Worm (Caenorhabditis elegans) whole organism, L4 larva: ENCODE results near the gene rpa-1.
A peak's percentile ranks its signal among the peaks of the same experiment; 100 is the strongest.

Experiments
- F26F4.8 ChIP-seq: fragments of 200-800 bp; sonication (Bioruptor generic); conservative IDR thresholded peaks from 2 replicates; pipeline ENCODE4 v1.3.6; 2022; ENCODE audit warnings: missing genetic modification characterization, missing compliant biosample characterization
- F44E2.7 ChIP-seq: fragments of 200-800 bp; sonication (Bioruptor generic); IDR thresholded peaks from 2 replicates; pipeline ENCODE4 v2.1.2; 2022; ENCODE audit warnings: missing genetic modification characterization, missing compliant biosample characterization
- T20F7.1 ChIP-seq: fragments of 200-800 bp; sonication (Bioruptor generic); optimal IDR thresholded peaks from 2 replicates; lab custom pipeline; 2018; ENCODE audit warnings: mild to moderate bottlenecking, missing genetic modification characterization, missing compliant biosample characterization
- T26A8.4 ChIP-seq: fragments of 200-800 bp; sonication (Bioruptor generic); IDR thresholded peaks from 2 replicates; pipeline ENCODE4 v1.3.6; 2022; ENCODE audit warnings: missing genetic modification characterization, missing compliant biosample characterization
- Y105C5A.15 ChIP-seq: fragments of 200-800 bp; sonication (Bioruptor generic); IDR thresholded peaks from 2 replicates; pipeline ENCODE4 v1.3.6; 2022; ENCODE audit warnings: missing genetic modification characterization, missing compliant biosample characterization
- Y48G9A.11 ChIP-seq: fragments of 200-800 bp; sonication (Bioruptor generic); IDR thresholded peaks from 2 replicates; pipeline ENCODE4 v1.3.6; 2022; ENCODE audit warnings: missing genetic modification reagents, missing genetic modification characterization, missing compliant biosample characterization
- Y75B8A.6 ChIP-seq: fragments of 200-800 bp; sonication (Bioruptor generic); IDR thresholded peaks from 2 replicates; pipeline ENCODE4 v1.3.6; 2022; ENCODE audit warnings: missing genetic modification reagents, missing genetic modification characterization, missing compliant biosample characterization
- aha-1 ChIP-seq: fragments of 150-350 bp; peaks from one replicate; lab custom pipeline; 2014; ENCODE audit warnings: missing biosample characterization, missing genetic modification characterization
- ceh-32 ChIP-seq: sonication (generic microtip); optimal IDR thresholded peaks from 2 replicates; lab custom pipeline; 2016; ENCODE audit warnings: mild to moderate bottlenecking, missing genetic modification characterization, missing compliant biosample characterization; ENCODE audit not compliant: poor library complexity
- cey-2 ChIP-seq: sonication (generic microtip); optimal IDR thresholded peaks from 3 replicates; lab custom pipeline; 2017; ENCODE audit warnings: missing genetic modification characterization, mild to moderate bottlenecking, missing compliant biosample characterization, antibody characterized with exemption, borderline replicate concordance; ENCODE audit not compliant: insufficient read depth
- ctbp-1 ChIP-seq: fragments of 200-800 bp; sonication (Bioruptor generic); IDR thresholded peaks from 2 replicates; pipeline ENCODE4 v1.3.6; 2022; ENCODE audit warnings: missing genetic modification reagents, missing genetic modification characterization, missing compliant biosample characterization
- daf-16 ChIP-seq, 3 experiments: sonication (generic microtip); optimal IDR thresholded peaks; 2 replicates each; lab custom pipeline; 2016 to 2017; ENCODE audit warnings: missing genetic modification characterization in 3 of 3, missing genetic modification reagents in 3 of 3, mild to moderate bottlenecking in 2 of 3, missing compliant biosample characterization in 2 of 3, missing biosample characterization in 1 of 3, moderate library complexity in 1 of 3
- daf-19 ChIP-seq: fragments of 200-800 bp; sonication (Bioruptor generic); conservative IDR thresholded peaks from 2 replicates; pipeline ENCODE4 v1.3.6; 2022; ENCODE audit warnings: missing genetic modification characterization, missing compliant biosample characterization
- daf-8 ChIP-seq: fragments of 200-800 bp; sonication (Bioruptor generic); IDR thresholded peaks from 2 replicates; pipeline ENCODE4 v1.3.6; 2022; ENCODE audit warnings: missing genetic modification characterization, missing compliant biosample characterization
- dmd-6 ChIP-seq: fragments of 200-800 bp; sonication (Bioruptor generic); IDR thresholded peaks from 2 replicates; pipeline ENCODE4 v1.3.6; 2022; ENCODE audit warnings: missing genetic modification reagents, missing genetic modification characterization, missing compliant biosample characterization
- dpl-1 ChIP-seq: fragments of 150-350 bp; optimal IDR thresholded peaks from 2 replicates; lab custom pipeline; 2014; ENCODE audit warnings: missing biosample characterization, missing genetic modification reagents, missing genetic modification characterization
- duxl-1 ChIP-seq: sonication (generic microtip); optimal IDR thresholded peaks from 2 replicates; lab custom pipeline; 2016; ENCODE audit warnings: mild to moderate bottlenecking, missing genetic modification characterization, moderate library complexity, missing compliant biosample characterization; ENCODE audit not compliant: poor library complexity
- egl-43 ChIP-seq: fragments of 200-800 bp; sonication (Bioruptor generic); IDR thresholded peaks from 2 replicates; pipeline ENCODE4 v1.3.6; 2022; ENCODE audit warnings: missing genetic modification reagents, missing genetic modification characterization, missing compliant biosample characterization
- fkh-10 ChIP-seq: fragments of 150-350 bp; optimal IDR thresholded peaks from 2 replicates; lab custom pipeline; 2014; ENCODE audit warnings: missing biosample characterization, missing genetic modification reagents, missing genetic modification characterization
- fos-1 ChIP-seq: fragments of 150-350 bp; optimal IDR thresholded peaks from 2 replicates; lab custom pipeline; 2014; ENCODE audit warnings: missing biosample characterization, missing genetic modification characterization
- hlh-30 ChIP-seq: sonication (generic microtip); optimal IDR thresholded peaks from 2 replicates; lab custom pipeline; 2017; ENCODE audit warnings: antibody characterized with exemption, mild to moderate bottlenecking, missing genetic modification characterization, missing compliant biosample characterization; ENCODE audit not compliant: insufficient read depth
- lin-13 ChIP-seq: fragments of 150-350 bp; optimal IDR thresholded peaks from 2 replicates; lab custom pipeline; 2014; ENCODE audit warnings: missing biosample characterization, missing genetic modification reagents, missing genetic modification characterization
- lin-15B ChIP-seq: fragments of 150-350 bp; sonication (generic microtip); optimal IDR thresholded peaks from 3 replicates; lab custom pipeline; 2014; ENCODE audit warnings: missing biosample characterization, missing genetic modification characterization
- lin-29 ChIP-seq: fragments of 200-800 bp; sonication (Bioruptor generic); IDR thresholded peaks from 2 replicates; pipeline ENCODE4 v1.3.6; 2022; ENCODE audit warnings: missing genetic modification reagents, missing genetic modification characterization, missing compliant biosample characterization
- lin-38 ChIP-seq: fragments of 200-800 bp; sonication (Bioruptor generic); IDR thresholded peaks from 2 replicates; pipeline ENCODE4 v1.3.6; 2022; ENCODE audit warnings: missing genetic modification reagents, missing genetic modification characterization, missing compliant biosample characterization
- lin-39 ChIP-seq: fragments of 150-350 bp; optimal IDR thresholded peaks from 2 replicates; lab custom pipeline; 2014; ENCODE audit warnings: missing biosample characterization, missing genetic modification reagents, missing genetic modification characterization
- lsy-2 ChIP-seq, 2 experiments: fragments of 150-350 bp in 1 of 2; sonication (generic microtip) in 1 of 2; optimal IDR thresholded peaks; 2 replicates each; lab custom pipeline; 2014 to 2017; ENCODE audit warnings: missing biosample characterization in 2 of 2, missing genetic modification characterization in 2 of 2
- madf-5 ChIP-seq, 2 experiments: fragments of 200-800 bp; sonication (Bioruptor generic); IDR thresholded peaks; 2 replicates each; pipeline ENCODE4 v1.3.6; 2022; ENCODE audit warnings: missing compliant biosample characterization in 2 of 2, missing genetic modification characterization in 2 of 2
- mep-1 ChIP-seq: fragments of 150-350 bp; sonication (generic microtip); optimal IDR thresholded peaks from 3 replicates; lab custom pipeline; 2014; ENCODE audit warnings: missing biosample characterization, missing genetic modification characterization
- mes-2 ChIP-seq: sonication (generic microtip); optimal IDR thresholded peaks from 2 replicates; lab custom pipeline; 2016; ENCODE audit warnings: missing genotype, mild to moderate bottlenecking, missing genetic modification characterization, missing compliant biosample characterization; ENCODE audit not compliant: poor library complexity, severe bottlenecking
- mxl-3 ChIP-seq: fragments of 200-800 bp; sonication (Bioruptor generic); optimal IDR thresholded peaks from 2 replicates; lab custom pipeline; 2018; ENCODE audit warnings: mild to moderate bottlenecking, missing genetic modification characterization, missing compliant biosample characterization
- nhr-102 ChIP-seq: sonication (generic microtip); optimal IDR thresholded peaks from 2 replicates; lab custom pipeline; 2016; ENCODE audit warnings: mild to moderate bottlenecking, missing genetic modification characterization, moderate library complexity, missing compliant biosample characterization
- nhr-111 ChIP-seq: fragments of 200-800 bp; sonication (Bioruptor generic); optimal IDR thresholded peaks from 2 replicates; lab custom pipeline; 2018; ENCODE audit warnings: mild to moderate bottlenecking, missing genetic modification characterization, missing compliant biosample characterization
- nhr-42 ChIP-seq: fragments of 200-800 bp; sonication (Bioruptor generic); IDR thresholded peaks from 2 replicates; pipeline ENCODE4 v1.3.6; 2022; ENCODE audit warnings: missing genetic modification characterization, missing compliant biosample characterization
- nhr-6 ChIP-seq: fragments of 150-350 bp; optimal IDR thresholded peaks from 2 replicates; lab custom pipeline; 2014; ENCODE audit warnings: missing biosample characterization, missing genetic modification characterization
- nhr-76 ChIP-seq: fragments of 150-350 bp; optimal IDR thresholded peaks from 2 replicates; lab custom pipeline; 2014; ENCODE audit warnings: missing biosample characterization, missing genetic modification characterization
- php-3 ChIP-seq: fragments of 200-800 bp; sonication (Bioruptor generic); IDR thresholded peaks from 2 replicates; pipeline ENCODE4 v1.3.6; 2022; ENCODE audit warnings: missing genetic modification reagents, missing genetic modification characterization, missing compliant biosample characterization
- unc-62 ChIP-seq, 3 experiments: fragments of 150-350 bp in 1 of 3; sonication (generic microtip); optimal IDR thresholded peaks in 2 of 3; peaks in 1 of 3; 1 replicate in 1 of 3; 2 replicates in 2 of 3; lab custom pipeline; 2014 to 2017; ENCODE audit warnings: missing biosample characterization in 3 of 3, missing genetic modification characterization in 3 of 3, missing genetic modification reagents in 3 of 3, missing genotype in 1 of 3
- zag-1 ChIP-seq: fragments of 150-350 bp; optimal IDR thresholded peaks from 2 replicates; lab custom pipeline; 2014; ENCODE audit warnings: missing biosample characterization, missing genetic modification characterization
- ztf-11 ChIP-seq: fragments of 150-350 bp; optimal IDR thresholded peaks from 2 replicates; lab custom pipeline; 2014; ENCODE audit warnings: missing biosample characterization, missing genetic modification characterization

Gene rpa-1

ce11 chrII:7697156-7697555 is 32.8 kb downstream of the rpa-1 start:
- TF ChIP-seq unc-62 (GFP tag; optimal IDR thresholded peaks at IDR 0.05 in 1 of 2; lab: Kevin White, UChicago) (peak in 1 of 2 experiments; percentile 95), unc-62 (tag; optimal IDR thresholded peaks at IDR 0.05; lab: Kevin White, UChicago) (no peak), daf-19 (GFP tag; lab: Robert Waterston, UW) (no peak), Y48G9A.11 (no peak), daf-8 (no peak)
- TF ChIP-seq, all 104 proteins: peak for 1

ce11 chrII:7698406-7698805 is 34.0 kb downstream of the rpa-1 start, which contains the start of gene B0495.5:
B0495.5 (minus strand) TSS chrII:7698506.
- TF ChIP-seq unc-62 (GFP tag; optimal IDR thresholded peaks at IDR 0.05 in 1 of 2; lab: Kevin White, UChicago) (peak in 1 of 2 experiments; percentile 1), unc-62 (tag; optimal IDR thresholded peaks at IDR 0.05; lab: Kevin White, UChicago) (no peak), mxl-3 (no peak)

ce11 chrII:7699009-7699408 is 34.6 kb downstream of the rpa-1 start, which contains the start of the genes moa-2 and cdk-11.1:
moa-2 (minus strand) TSS chrII:7699033.
cdk-11.1 (plus strand) TSS chrII:7699235.
- TF ChIP-seq daf-16 (GFP tag; optimal IDR thresholded peaks at IDR 0.05; lab: Kevin White, UChicago) (no peak), daf-16 (tag; optimal IDR thresholded peaks at IDR 0.05; lab: Kevin White, UChicago) (peak; percentile 5), mes-2 (tag; lab: Kevin White, UChicago) (peak; percentile 61), lin-13 (GFP tag; lab: Kevin White, UChicago) (no peak), lin-38 (GFP tag; lab: Robert Waterston, UW) (no peak), hlh-30 (tag; lab: Kevin White, UChicago) (peak; percentile 69), F44E2.7 (GFP tag; lab: Robert Waterston, UW) (no peak), ceh-32 (tag; lab: Kevin White, UChicago) (no peak), lsy-2 (tag; optimal IDR thresholded peaks at IDR 0.05; lab: Kevin White, UChicago) (peak in 1 of 2 experiments; percentile 97), lin-39 (tag; lab: Kevin White, UChicago) (no peak), lin-29 (GFP tag; lab: Robert Waterston, UW) (no peak), ztf-11 (tag; lab: Kevin White, UChicago) (no peak)

- TF ChIP-seq aha-1 (tag; lab: Kevin White, UChicago) (peak; percentile 94), F26F4.8 (no peak)
- TF ChIP-seq, all 104 proteins: peak for 1
These were observed 40.0 kb downstream of the rpa-1 start for ce11 chrII:7704387-7704786.

ce11 chrII:7705152-7705551 is 40.8 kb downstream of the rpa-1 start, which contains the start of gene B0495.7:
B0495.7 (minus strand) TSS chrII:7705233.
- TF ChIP-seq nhr-42 (GFP tag; lab: Robert Waterston, UW), result no peak
- peak; percentile 53; the same call in 1 of the 2 replicates for TF ChIP-seq dmd-6 (GFP tag; lab: Robert Waterston, UW)
- TF ChIP-seq nhr-111 (GFP tag; lab: Kevin White, UChicago), result no peak
- no peak for TF ChIP-seq daf-16 (GFP tag; optimal IDR thresholded peaks at IDR 0.05; lab: Kevin White, UChicago)
- TF ChIP-seq daf-16 (tag; optimal IDR thresholded peaks at IDR 0.05; lab: Kevin White, UChicago), result peak; percentile 72
- TF ChIP-seq mes-2 (tag; lab: Kevin White, UChicago), result peak; percentile 7
- no peak for TF ChIP-seq dpl-1 (GFP tag; lab: Kevin White, UChicago)
- TF ChIP-seq nhr-102, result peak; percentile 11
- no peak for TF ChIP-seq ceh-32 (tag; lab: Kevin White, UChicago)
- TF ChIP-seq nhr-76 (tag; lab: Kevin White, UChicago), result no peak
- TF ChIP-seq php-3 (GFP tag; lab: Robert Waterston, UW), result no peak
- TF ChIP-seq lin-38 (GFP tag; lab: Robert Waterston, UW), result 0 out of 2 replicates have a peak, but pooled peaks have one; percentile 40
- TF ChIP-seq madf-5 (GFP tag; IDR thresholded peaks at IDR 0.05; lab: Robert Waterston, UW), result no peak
- no peak for TF ChIP-seq T26A8.4 (GFP tag; lab: Robert Waterston, UW)
- TF ChIP-seq zag-1 (tag; lab: Kevin White, UChicago), result no peak
- TF ChIP-seq fkh-10, result no peak
- no peak for TF ChIP-seq ctbp-1 (GFP tag; lab: Robert Waterston, UW)
- TF ChIP-seq cey-2 (tag; lab: Kevin White, UChicago), result no peak
- TF ChIP-seq lin-15B (tag; lab: Kevin White, UChicago), result no peak
- no peak for TF ChIP-seq T20F7.1 (GFP tag; lab: Kevin White, UChicago)
- no peak for TF ChIP-seq duxl-1 (tag; lab: Kevin White, UChicago)
- TF ChIP-seq fos-1 (tag; lab: Kevin White, UChicago), result no peak
- TF ChIP-seq Y105C5A.15 (GFP tag; lab: Robert Waterston, UW), result no peak
- no peak for TF ChIP-seq F26F4.8
- no peak for TF ChIP-seq aha-1 (tag; lab: Kevin White, UChicago)
- TF ChIP-seq mep-1 (tag; lab: Kevin White, UChicago), result no peak
- TF ChIP-seq nhr-6 (tag; lab: Kevin White, UChicago), result no peak
- TF ChIP-seq daf-19 (GFP tag; lab: Robert Waterston, UW), result no peak
- no peak for TF ChIP-seq lin-29 (GFP tag; lab: Robert Waterston, UW)
- TF ChIP-seq Y75B8A.6 (GFP tag; lab: Robert Waterston, UW), result no peak
- no peak for TF ChIP-seq egl-43 (GFP tag; lab: Robert Waterston, UW)
